Fruit fly (Drosophila melanogaster) whole organism, wandering third instar larva: ENCODE data around the gene CG34456.

Source experiments
- CrebA ChIP-seq: fragments of 200-800 bp; sonication (Bioruptor generic); optimal IDR thresholded peaks from 2 replicates; lab custom pipeline; 2016; ENCODE audit warnings: missing biosample characterization, mild to moderate bottlenecking, missing genetic modification characterization, borderline replicate concordance
- Hnf4 ChIP-seq: fragments of 200-800 bp; sonication (Bioruptor generic); optimal IDR thresholded peaks from 2 replicates; lab custom pipeline; 2016; ENCODE audit warnings: missing biosample characterization, mild to moderate bottlenecking, missing genetic modification characterization
- Hr78 ChIP-seq: fragments of >200 bp; optimal IDR thresholded peaks from 2 replicates; lab custom pipeline; 2017; ENCODE audit warnings: missing biosample characterization, missing genetic modification characterization
- Jra ChIP-seq: sonication (Bioruptor generic); optimal IDR thresholded peaks from 2 replicates; lab custom pipeline; 2016; ENCODE audit warnings: missing biosample characterization, missing genetic modification characterization
- Mio ChIP-seq: sonication (Bioruptor generic); optimal IDR thresholded peaks from 2 replicates; lab custom pipeline; 2016; ENCODE audit warnings: missing biosample characterization, missing genetic modification characterization
- OdsH ChIP-seq: fragments of 200-800 bp; sonication (Bioruptor generic); optimal IDR thresholded peaks from 2 replicates; lab custom pipeline; 2016; ENCODE audit warnings: missing biosample characterization, mild to moderate bottlenecking, missing genetic modification characterization
- dl ChIP-seq, 2 experiments: fragments of 175-275, 200-275 bp in 1 of 2; fragments of 200-275 bp in 1 of 2; sonication (Bioruptor generic); optimal IDR thresholded peaks; lab custom pipeline; 2018; ENCODE audit warnings: mild to moderate bottlenecking in 2 of 2, missing biosample characterization in 2 of 2, missing genetic modification characterization in 2 of 2, moderate library complexity in 2 of 2; ENCODE audit not compliant: partially characterized antibody in 2 of 2, insufficient read depth in 1 of 2
- dmrt93B ChIP-seq: fragments of 200-800 bp; sonication (Bioruptor generic); optimal IDR thresholded peaks from 2 replicates; lab custom pipeline; 2018; ENCODE audit warnings: missing biosample characterization, mild to moderate bottlenecking, missing genetic modification characterization
- dsf ChIP-seq: sonication (Bioruptor generic); optimal IDR thresholded peaks from 2 replicates; lab custom pipeline; 2016; ENCODE audit warnings: missing biosample characterization, missing genetic modification characterization, borderline replicate concordance
- ey ChIP-seq: fragments of 200-800 bp; sonication (Bioruptor generic); optimal IDR thresholded peaks from 2 replicates; lab custom pipeline; 2016; ENCODE audit warnings: missing biosample characterization, missing genetic modification characterization
- foxo ChIP-seq, 2 experiments: fragments of 200-800 bp; sonication (Bioruptor generic); optimal IDR thresholded peaks; 2 replicates in 1 of 2; 3 replicates in 1 of 2; lab custom pipeline; 2016 to 2017; ENCODE audit warnings: missing biosample characterization in 2 of 2, missing genetic modification characterization in 2 of 2
- jim ChIP-seq: fragments of 175-275, 200-325 bp; sonication (Bioruptor generic); optimal IDR thresholded peaks from 2 replicates; lab custom pipeline; 2016; ENCODE audit warnings: missing biosample characterization, mild to moderate bottlenecking, missing genetic modification characterization

dm6 chr3L:9353733-9354132, 8.2 kb upstream of the CG34456 start, which contains the start of gene CG32040:
- no peak for TF ChIP-seq Hnf4 (GFP tag; lab: Kevin White, UChicago)
- no peak for TF ChIP-seq Hr78 (GFP tag; lab: Kevin White, UChicago)
- TF ChIP-seq OdsH (GFP tag; lab: Kevin White, UChicago) = no peak
- no peak for TF ChIP-seq jim (GFP tag; lab: Kevin White, UChicago)
- no peak for TF ChIP-seq Jra (GFP tag; lab: Kevin White, UChicago)
- no peak for TF ChIP-seq CrebA (GFP tag; lab: Kevin White, UChicago)
- no peak for TF ChIP-seq Mio (GFP tag; lab: Kevin White, UChicago)
- TF ChIP-seq dmrt93B = no peak
- no peak for TF ChIP-seq foxo (GFP tag; optimal IDR thresholded peaks at IDR 0.05; lab: Kevin White, UChicago)
- no peak for TF ChIP-seq dsf
- no peak for TF ChIP-seq dl (GFP tag; optimal IDR thresholded peaks at IDR 0.05; lab: Kevin White, UChicago; ENCODE audit: insufficient read depth in 1 of 2, partially characterized antibody in 2 of 2)
- no peak for TF ChIP-seq ey (GFP tag; lab: Kevin White, UChicago)
